Worm (Caenorhabditis elegans): ENCODE results near the gene spig-6.

- TF ChIP-seq rnt-1 (tag; optimal IDR thresholded peaks at IDR 0.05) (no peak), elt-2 (tag; optimal IDR thresholded peaks at IDR 0.05) (no peak), K02D7.2 (tag; optimal IDR thresholded peaks at IDR 0.05) (no peak), tbx-2 (tag; optimal IDR thresholded peaks at IDR 0.05) (no peak), ceh-24 (tag; optimal IDR thresholded peaks at IDR 0.05) (no peak), ama-1 (optimal IDR thresholded peaks at IDR 0.05) (no peak), unc-86 (tag; optimal IDR thresholded peaks at IDR 0.05) (no peak), sox-2 (GFP tag; IDR thresholded peaks at IDR 0.05) (no peak), pha-4 (tag; optimal IDR thresholded peaks at IDR 0.05) (no peak), fkh-10 (GFP tag; optimal IDR thresholded peaks at IDR 0.05) (no peak), zip-5 (tag; optimal IDR thresholded peaks at IDR 0.05) (no peak), pros-1 (tag; optimal IDR thresholded peaks at IDR 0.05) (no peak), odd-2 (tag; optimal IDR thresholded peaks at IDR 0.05) (no peak), nfya-1 (tag; optimal IDR thresholded peaks at IDR 0.05) (no peak)
Observed at ce11 chrV:16480919-16481630, at the start of gene spig-6, which contains the start of gene F57E7.4.

Measured in whole organism, late embryonic.